Worm (Caenorhabditis elegans): ENCODE results near the gene F22E5.22.
"Not testable (repeated sequence)": the region's sequence is repeated elsewhere in the genome, so short reads cannot be mapped to it uniquely, and the experiment has no call there.

Gene F22E5.22

DNA sequence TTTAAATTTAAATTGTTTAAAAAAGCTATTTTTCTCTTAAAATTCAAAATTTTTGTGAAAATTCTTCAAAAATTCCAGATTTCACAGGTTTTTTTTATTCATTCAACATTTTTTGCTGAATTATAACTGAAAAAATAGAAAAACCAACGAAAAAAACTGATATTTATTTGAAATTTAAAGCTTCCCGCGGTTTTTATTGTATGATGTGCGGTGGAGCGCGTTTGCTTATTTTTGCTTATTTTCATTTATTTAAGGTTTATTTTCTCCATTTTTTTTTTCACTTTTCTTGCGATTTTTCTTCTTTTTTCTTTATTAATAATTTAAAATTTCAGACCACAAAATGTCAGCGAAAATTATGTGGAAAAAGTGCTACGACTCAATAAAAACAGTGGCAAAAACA is 27.6 kb upstream of the F22E5.22 start, which contains the start of gene F22E5.9:
Gene F22E5.9 (plus strand): TSS at position 327 of the 400 bp plus-strand sequence.
- TF ChIP-seq tbx-2 (tag; optimal IDR thresholded peaks at IDR 0.05) (no peak), R02D3.7 (tag; optimal IDR thresholded peaks at IDR 0.05) (no peak), ZK546.5 (tag; optimal IDR thresholded peaks at IDR 0.05) (no peak), ceh-82 (tag; optimal IDR thresholded peaks at IDR 0.05) (no peak), elt-2 (tag; optimal IDR thresholded peaks at IDR 0.05) (no peak), nhr-25 (tag; optimal IDR thresholded peaks at IDR 0.05) (no peak), skn-1 (tag; optimal IDR thresholded peaks at IDR 0.05) (peak; percentile 52), mml-1 (tag; optimal IDR thresholded peaks at IDR 0.05) (no peak), pha-4 (tag; optimal IDR thresholded peaks at IDR 0.05) (peak; percentile 32), nhr-76 (tag; optimal IDR thresholded peaks at IDR 0.05) (no peak), egl-27 (tag; optimal IDR thresholded peaks at IDR 0.05) (no peak)

DNA sequence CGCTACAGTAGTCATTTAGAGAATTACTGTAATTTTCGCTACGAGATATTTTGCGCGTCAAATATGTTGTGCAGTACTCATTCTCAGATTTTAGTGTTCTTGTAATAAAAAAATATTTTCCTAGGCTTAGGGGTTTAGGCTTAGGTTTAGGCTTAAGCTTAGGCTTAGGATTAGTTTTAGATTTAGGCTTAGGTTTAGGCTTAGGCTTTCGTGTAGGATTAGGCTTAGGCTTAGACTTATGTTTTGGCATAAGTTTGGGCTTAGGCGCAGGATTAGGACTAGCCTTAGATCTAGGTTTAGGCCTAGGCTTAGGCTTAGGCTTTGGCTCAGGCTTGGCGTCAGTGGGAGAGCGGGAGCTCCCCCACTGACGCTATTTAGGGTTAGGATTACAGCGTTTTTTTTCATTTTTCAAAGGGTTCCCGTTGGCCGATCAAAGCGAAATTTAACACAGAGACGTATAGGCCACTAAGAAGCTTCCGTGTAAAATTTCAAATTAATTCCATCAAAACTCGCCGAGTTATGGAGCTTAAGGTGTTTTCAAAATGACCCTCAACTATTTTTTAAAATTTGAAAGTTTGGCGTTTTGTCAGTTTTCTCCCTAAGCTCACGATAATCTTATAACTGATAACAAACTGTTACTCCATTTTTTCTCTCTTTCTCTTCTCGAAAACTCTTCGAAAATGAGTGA is 26.2 kb upstream of the F22E5.22 start, which contains the start of gene F22E5.8:
Gene F22E5.8 (plus strand): TSS at position 638 of the 688 bp plus-strand sequence.
- TF ChIP-seq pha-4, jun-1, pqm-1 (tag; optimal IDR thresholded peaks at IDR 0.05): not testable (repeated sequence)

DNA sequence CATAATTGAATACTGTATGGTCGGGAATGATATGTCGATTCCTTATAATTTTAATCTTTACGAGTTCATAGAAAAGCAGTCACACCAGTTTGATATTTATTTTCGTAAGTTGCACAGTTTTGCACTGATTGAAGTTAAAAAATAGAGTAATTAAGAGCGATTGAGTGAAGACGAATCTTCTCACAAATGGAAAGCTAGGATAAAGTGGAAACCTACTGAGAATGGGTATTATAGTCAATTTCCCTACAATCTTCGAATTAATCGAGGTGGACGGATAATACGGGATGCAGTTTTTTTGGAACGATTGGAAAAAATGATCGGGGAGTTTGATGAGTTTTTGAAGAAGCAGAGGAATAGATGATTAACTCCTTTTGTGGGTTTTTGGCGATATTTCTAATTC is 24.7 kb upstream of the F22E5.22 start, which contains the start of gene F22E5.23:
Gene F22E5.23 (plus strand): TSS at position 301 of the 400 bp plus-strand sequence.
- no peak for TF ChIP-seq ceh-28 (tag; optimal IDR thresholded peaks at IDR 0.05)
- TF ChIP-seq eor-1 (tag; optimal IDR thresholded peaks at IDR 0.05) = no peak
- TF ChIP-seq nhr-28 (tag; optimal IDR thresholded peaks at IDR 0.05) = no peak
- no peak for TF ChIP-seq zag-1 (tag; optimal IDR thresholded peaks at IDR 0.05)
- no peak for TF ChIP-seq fos-1 (tag; optimal IDR thresholded peaks at IDR 0.05)
- TF ChIP-seq daf-12 (tag; optimal IDR thresholded peaks at IDR 0.05) = no peak

DNA sequence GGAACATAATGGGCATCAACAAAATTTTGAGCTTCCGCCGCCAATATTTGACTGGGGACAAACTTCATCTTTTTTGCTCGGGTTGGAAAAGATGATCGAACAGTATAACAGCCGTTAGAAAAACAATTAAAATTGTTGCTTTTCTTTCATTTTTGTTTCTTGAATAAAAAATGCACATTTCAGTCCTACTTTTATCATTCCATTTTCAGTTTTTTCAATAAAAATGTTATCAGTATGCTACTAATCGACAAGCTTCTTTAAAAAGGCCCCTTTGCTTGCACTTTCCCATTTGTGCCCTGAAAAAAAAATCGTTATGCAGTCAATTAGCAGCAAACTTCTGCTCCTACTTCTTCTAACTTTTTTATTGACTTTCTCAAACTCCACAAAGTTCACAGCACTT is 23.9 kb upstream of the F22E5.22 start, which contains the start of gene F22E5.7:
Gene F22E5.7 (plus strand): TSS at position 301 of the 400 bp plus-strand sequence.
- TF ChIP-seq egl-5 (tag; optimal IDR thresholded peaks at IDR 0.05) (no peak), hmg-11 (tag; optimal IDR thresholded peaks at IDR 0.05) (no peak), zag-1 (tag; optimal IDR thresholded peaks at IDR 0.05) (no peak), mdl-1 (tag; optimal IDR thresholded peaks at IDR 0.05) (no peak), fkh-2 (tag; optimal IDR thresholded peaks at IDR 0.05) (no peak), ztf-4 (tag; optimal IDR thresholded peaks at IDR 0.05) (no peak), nhr-76 (tag; optimal IDR thresholded peaks at IDR 0.05) (no peak), nhr-77 (tag; optimal IDR thresholded peaks at IDR 0.05) (no peak)

DNA sequence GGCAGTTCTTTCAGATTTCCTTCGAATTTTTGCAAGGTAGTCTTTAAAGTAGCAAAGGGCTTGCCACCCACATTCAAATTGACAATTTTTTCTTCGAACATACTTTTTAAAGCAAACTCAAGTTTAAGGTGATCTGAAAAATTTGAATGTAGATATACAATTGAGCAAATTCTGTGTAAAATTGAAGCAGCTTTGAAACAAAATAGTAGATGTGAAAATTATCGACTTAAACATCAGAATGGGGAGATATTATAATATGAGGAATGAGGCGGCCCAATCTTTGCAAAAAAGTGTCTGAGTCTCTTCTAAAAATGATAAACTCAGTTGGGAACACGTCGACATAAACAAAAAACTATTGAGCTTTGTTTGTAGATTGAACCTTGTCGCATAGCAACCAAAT is 21.2 kb upstream of the F22E5.22 start, which contains the start of gene F22E5.11:
Gene F22E5.11 (minus strand): TSS at position 101 of the 400 bp plus-strand sequence.
- no peak for TF ChIP-seq nhr-76 (tag; optimal IDR thresholded peaks at IDR 0.05)
- no peak for TF ChIP-seq ceh-82 (tag; optimal IDR thresholded peaks at IDR 0.05)
- no peak for TF ChIP-seq hmg-11 (tag; optimal IDR thresholded peaks at IDR 0.05)
- no peak for TF ChIP-seq egl-27 (tag; optimal IDR thresholded peaks at IDR 0.05)
- TF ChIP-seq jun-1 (tag; optimal IDR thresholded peaks at IDR 0.05) = no peak
- no peak for TF ChIP-seq ceh-28 (tag; optimal IDR thresholded peaks at IDR 0.05)
- no peak for TF ChIP-seq nhr-12 (tag; optimal IDR thresholded peaks at IDR 0.05)
- no peak for TF ChIP-seq skn-1 (tag; optimal IDR thresholded peaks at IDR 0.05)
- TF ChIP-seq unc-62 (GFP tag; optimal IDR thresholded peaks at IDR 0.05) = no peak
- TF ChIP-seq egl-5 (tag; optimal IDR thresholded peaks at IDR 0.05) = no peak

DNA sequence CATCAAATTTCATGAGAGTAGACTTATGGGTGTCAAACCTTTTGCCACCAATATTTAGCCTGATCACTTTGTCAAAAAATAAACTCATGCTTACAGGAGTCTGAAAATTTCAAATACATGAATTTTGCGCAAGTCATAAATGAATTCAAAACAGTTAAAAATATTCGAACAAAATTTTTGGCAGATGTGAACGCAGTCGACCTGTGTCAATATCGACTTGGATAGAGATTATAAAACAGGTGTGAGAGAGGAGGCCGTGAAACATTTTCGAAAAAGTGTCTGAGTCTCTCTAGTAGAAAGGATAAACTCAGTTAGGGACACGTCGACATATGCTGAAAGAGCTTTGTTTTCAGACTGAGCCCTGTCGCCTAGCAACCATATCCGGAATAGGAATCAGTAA is 18.9 kb upstream of the F22E5.22 start, which contains the start of gene F22E5.12:
Gene F22E5.12 (minus strand): TSS at position 101 of the 400 bp plus-strand sequence.
- TF ChIP-seq R02D3.7, pha-4, nhr-76 (tag; optimal IDR thresholded peaks at IDR 0.05): not testable (repeated sequence)

DNA sequence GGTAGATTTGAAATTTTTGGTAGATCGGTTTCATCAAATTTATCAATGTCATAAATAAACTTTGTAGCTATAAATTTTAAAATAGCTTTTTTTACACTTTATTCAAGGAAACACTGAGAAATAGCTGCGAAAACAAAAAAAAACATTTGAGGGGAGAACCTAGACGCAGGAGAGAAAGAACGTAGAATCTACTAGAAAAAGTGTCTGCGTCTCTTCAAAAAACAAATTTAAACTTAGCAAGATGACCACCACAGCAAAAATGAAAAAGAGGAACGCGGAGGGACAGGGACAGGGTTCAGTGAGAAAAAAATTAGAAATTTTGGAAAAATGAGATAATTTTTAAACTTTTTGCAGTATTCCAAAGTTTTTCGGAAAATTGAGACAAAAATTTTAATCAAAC is 16.7 kb upstream of the F22E5.22 start:
- no peak for TF ChIP-seq nhr-77 (tag; optimal IDR thresholded peaks at IDR 0.05)
- TF ChIP-seq nhr-23 (tag; optimal IDR thresholded peaks at IDR 0.05) = no peak
- TF ChIP-seq nhr-67 (tag; optimal IDR thresholded peaks at IDR 0.05) = no peak
- TF ChIP-seq unc-39 (tag; optimal IDR thresholded peaks at IDR 0.05) = no peak
- no peak for TF ChIP-seq mml-1 (tag; optimal IDR thresholded peaks at IDR 0.05)
- TF ChIP-seq ceh-28 (tag; optimal IDR thresholded peaks at IDR 0.05) = no peak
- TF ChIP-seq nfya-1 (tag; optimal IDR thresholded peaks at IDR 0.05; ENCODE audit: insufficient read depth) = peak; percentile 51
- TF ChIP-seq pha-4 (tag; optimal IDR thresholded peaks at IDR 0.05) = peak; percentile 43
- TF ChIP-seq snpc-4 (tag; optimal IDR thresholded peaks at IDR 0.05) = peak; percentile 7
- TF ChIP-seq hmg-11 (tag; optimal IDR thresholded peaks at IDR 0.05) = peak; percentile 34
- TF ChIP-seq ztf-4 (tag; optimal IDR thresholded peaks at IDR 0.05) = no peak
- no peak for TF ChIP-seq eor-1 (tag; optimal IDR thresholded peaks at IDR 0.05)

All from whole organism, L3 larva.